Worm (Caenorhabditis elegans) whole organism, late embryonic: Measurements from ENCODE around the gene fbxb-10.
"Not testable (repeated sequence)": the region's sequence is repeated elsewhere in the genome, so short reads cannot be mapped to it uniquely, and the experiment has no call there.

Source experiments
- C08G9.2 ChIP-seq: sonication (generic microtip); optimal IDR thresholded peaks from 2 replicates; lab custom pipeline; 2016; ENCODE audit warnings: mild to moderate bottlenecking, missing genetic modification characterization, moderate library complexity, missing compliant biosample characterization
- C38D4.7 ChIP-seq: fragments of 200-800 bp; sonication (Bioruptor generic); optimal IDR thresholded peaks from 2 replicates; lab custom pipeline; 2018; ENCODE audit warnings: mild to moderate bottlenecking, missing genetic modification characterization, moderate library complexity, missing compliant biosample characterization
- F13H6.1 ChIP-seq: sonication (generic microtip); optimal IDR thresholded peaks from 2 replicates; lab custom pipeline; 2016; ENCODE audit warnings: missing genetic modification characterization, missing compliant biosample characterization
- K09A11.1 ChIP-seq: sonication (generic microtip); optimal IDR thresholded peaks from 2 replicates; lab custom pipeline; 2017; ENCODE audit warnings: antibody characterized with exemption, mild to moderate bottlenecking, missing genetic modification characterization, missing compliant biosample characterization; ENCODE audit not compliant: insufficient read depth
- T23F11.4 ChIP-seq: fragments of 200-800 bp; sonication (Bioruptor generic); optimal IDR thresholded peaks from 2 replicates; lab custom pipeline; 2018; ENCODE audit warnings: mild to moderate bottlenecking, missing genetic modification characterization, missing compliant biosample characterization
- ceh-14 ChIP-seq: sonication (generic microtip); optimal IDR thresholded peaks from 2 replicates; lab custom pipeline; 2016; ENCODE audit warnings: missing genotype, missing genetic modification characterization, missing compliant biosample characterization
- ceh-22 ChIP-seq: sonication (generic microtip); optimal IDR thresholded peaks from 2 replicates; lab custom pipeline; 2017; ENCODE audit warnings: missing biosample characterization, missing genetic modification characterization
- ceh-24 ChIP-seq: sonication (generic microtip); optimal IDR thresholded peaks from 2 replicates; lab custom pipeline; 2016; ENCODE audit warnings: mild to moderate bottlenecking, missing genetic modification characterization, missing compliant biosample characterization
- ceh-30 ChIP-seq: fragments of 150-350 bp; optimal IDR thresholded peaks from 2 replicates; lab custom pipeline; 2014; ENCODE audit warnings: missing biosample characterization, missing genetic modification characterization
- ceh-31 ChIP-seq: sonication (generic microtip); optimal IDR thresholded peaks from 2 replicates; lab custom pipeline; 2016; ENCODE audit warnings: missing genetic modification characterization, missing compliant biosample characterization
- ceh-34 ChIP-seq: sonication (generic microtip); optimal IDR thresholded peaks from 2 replicates; lab custom pipeline; 2016; ENCODE audit warnings: mild to moderate bottlenecking, missing genetic modification characterization, missing compliant biosample characterization
- ceh-9 ChIP-seq: sonication (generic microtip); optimal IDR thresholded peaks from 2 replicates; lab custom pipeline; 2016; ENCODE audit warnings: mild to moderate bottlenecking, missing genetic modification characterization, inconsistent platforms, missing compliant biosample characterization
- dve-1 ChIP-seq: sonication (generic microtip); optimal IDR thresholded peaks from 2 replicates; lab custom pipeline; 2017; ENCODE audit warnings: antibody characterized with exemption, mild to moderate bottlenecking, missing genetic modification characterization, missing compliant biosample characterization
- elt-2 ChIP-seq: sonication (generic microtip); optimal IDR thresholded peaks from 2 replicates; lab custom pipeline; 2016; ENCODE audit warnings: missing genetic modification reagents, missing genetic modification characterization, missing compliant biosample characterization
- fkh-10 ChIP-seq: fragments of 150-350 bp; optimal IDR thresholded peaks from 2 replicates; lab custom pipeline; 2014; ENCODE audit warnings: missing biosample characterization, missing genetic modification reagents, missing genetic modification characterization
- hlh-15 ChIP-seq: sonication (generic microtip); optimal IDR thresholded peaks from 2 replicates; lab custom pipeline; 2016; ENCODE audit warnings: missing genetic modification characterization, missing compliant biosample characterization
- hlh-30 ChIP-seq: sonication (generic microtip); optimal IDR thresholded peaks from 2 replicates; lab custom pipeline; 2017; ENCODE audit warnings: antibody characterized with exemption, missing genetic modification characterization, missing compliant biosample characterization; ENCODE audit not compliant: insufficient read depth
- lin-11 ChIP-seq: fragments of 200-800 bp; sonication (Bioruptor generic); optimal IDR thresholded peaks from 2 replicates; lab custom pipeline; 2018; ENCODE audit warnings: mild to moderate bottlenecking, missing genetic modification characterization, missing compliant biosample characterization
- madf-2 ChIP-seq: sonication (generic microtip); optimal IDR thresholded peaks from 2 replicates; lab custom pipeline; 2017; ENCODE audit warnings: missing genetic modification characterization, missing compliant biosample characterization
- nfya-1 ChIP-seq: sonication (generic microtip); optimal IDR thresholded peaks from 2 replicates; lab custom pipeline; 2017; ENCODE audit warnings: missing genetic modification characterization, mild to moderate bottlenecking, missing compliant biosample characterization, antibody characterized with exemption, moderate library complexity
- nhr-11 ChIP-seq: fragments of 150-350 bp; optimal IDR thresholded peaks from 2 replicates; lab custom pipeline; 2014; ENCODE audit warnings: missing biosample characterization, missing genetic modification characterization
- nhr-232 ChIP-seq: sonication (generic microtip); optimal IDR thresholded peaks from 2 replicates; lab custom pipeline; 2016; ENCODE audit warnings: missing genetic modification characterization, missing compliant biosample characterization
- odd-2 ChIP-seq: sonication (generic microtip); optimal IDR thresholded peaks from 2 replicates; lab custom pipeline; 2017; ENCODE audit warnings: antibody characterized with exemption, mild to moderate bottlenecking, missing genetic modification characterization, missing compliant biosample characterization
- pat-9 ChIP-seq: fragments of 200-800 bp; sonication (Bioruptor generic); optimal IDR thresholded peaks from 2 replicates; lab custom pipeline; 2018; ENCODE audit warnings: mild to moderate bottlenecking, missing genetic modification characterization, moderate library complexity, missing compliant biosample characterization
- pax-1 ChIP-seq: fragments of 150-350 bp; optimal IDR thresholded peaks from 2 replicates; lab custom pipeline; 2014; ENCODE audit warnings: missing biosample characterization, missing genetic modification characterization
- pqm-1 ChIP-seq: sonication (generic microtip); optimal IDR thresholded peaks from 2 replicates; lab custom pipeline; 2016; ENCODE audit warnings: missing genetic modification characterization, missing compliant biosample characterization
- pros-1 ChIP-seq: fragments of 150-350 bp; optimal IDR thresholded peaks from 2 replicates; lab custom pipeline; 2014; ENCODE audit warnings: missing biosample characterization, missing genetic modification reagents, missing genetic modification characterization
- sox-2 ChIP-seq: fragments of 200-800 bp; sonication (Bioruptor generic); IDR thresholded peaks from 2 replicates; pipeline ENCODE4 v1.3.6; 2022; ENCODE audit warnings: missing genetic modification reagents, missing genetic modification characterization, missing compliant biosample characterization
- syd-9 ChIP-seq: sonication (generic microtip); optimal IDR thresholded peaks from 2 replicates; lab custom pipeline; 2016; ENCODE audit warnings: mild to moderate bottlenecking, missing genetic modification characterization, moderate library complexity, missing compliant biosample characterization
- tbx-7 ChIP-seq: sonication (generic microtip); optimal IDR thresholded peaks from 2 replicates; lab custom pipeline; 2016; ENCODE audit warnings: missing genotype, missing genetic modification characterization, missing compliant biosample characterization
- unc-42 ChIP-seq: sonication (generic microtip); optimal IDR thresholded peaks from 2 replicates; lab custom pipeline; 2016; ENCODE audit warnings: missing genotype, missing genetic modification characterization, missing compliant biosample characterization
- unc-86 ChIP-seq: sonication (generic microtip); optimal IDR thresholded peaks from 2 replicates; lab custom pipeline; 2016; ENCODE audit warnings: missing genetic modification characterization, missing compliant biosample characterization
- zip-5 ChIP-seq: sonication (generic microtip); optimal IDR thresholded peaks from 2 replicates; lab custom pipeline; 2016; ENCODE audit warnings: missing genetic modification characterization, missing compliant biosample characterization

The fbxb-10 gene

ce11 chrII:1831883-1832388, 13.7 kb upstream of the fbxb-10 start, which contains the start of gene math-39:
Gene math-39, plus strand, starts transcription at chrII:1832338.
- no peak for TF ChIP-seq nhr-11 (tag; lab: Kevin White, UChicago)
- TF ChIP-seq hlh-30 (tag; lab: Kevin White, UChicago): no peak
- TF ChIP-seq pqm-1: no peak

ce11 chrII:1830182-1830682, 12.0 kb upstream of the fbxb-10 start, which contains the start of gene math-40:
Gene math-40, plus strand, starts transcription at chrII:1830632.
- TF ChIP-seq ceh-34 (tag; lab: Kevin White, UChicago) (no peak), F13H6.1 (tag; lab: Kevin White, UChicago) (no peak)

ce11 chrII:1824329-1824728, 6.1 kb upstream of the fbxb-10 start, which contains the start of gene math-41:
Gene math-41, plus strand, starts transcription at chrII:1824629.
- TF ChIP-seq pros-1 (tag; lab: Kevin White, UChicago); tbx-7 (tag; lab: Kevin White, UChicago); C38D4.7 (GFP tag; lab: Kevin White, UChicago): not testable (repeated sequence)

- TF ChIP-seq fkh-10 (GFP tag; lab: Kevin White, UChicago) (no peak), ceh-9 (no peak), unc-42 (tag; lab: Kevin White, UChicago) (no peak)
- TF ChIP-seq, all 69 proteins: peak for 0
Observed at ce11 chrII:1820774-1821173, 2.6 kb upstream of the fbxb-10 start, which contains the start of gene fbxa-3. Gene fbxa-3, minus strand, starts transcription at chrII:1820874.

- TF ChIP-seq dve-1 (tag; lab: Kevin White, UChicago) (peak; percentile 12), F13H6.1 (tag; lab: Kevin White, UChicago) (no peak), elt-2 (peak; percentile 87)
Observed at ce11 chrII:1819944-1820570, 1.9 kb upstream of the fbxb-10 start, which contains the start of gene fbxc-19. Gene fbxc-19, plus strand, starts transcription at chrII:1820479.

ce11 chrII:1816053-1816452, 2.1 kb downstream of the fbxb-10 start:
- TF ChIP-seq ceh-31 (tag; lab: Kevin White, UChicago) (no peak), pat-9 (tag; lab: Kevin White, UChicago) (no peak), nhr-232 (tag; lab: Kevin White, UChicago) (no peak), ceh-14 (tag; lab: Kevin White, UChicago) (no peak), unc-86 (no peak), C38D4.7 (GFP tag; lab: Kevin White, UChicago) (no peak)
- TF ChIP-seq, all 69 proteins: peak for 0

ce11 chrII:1808217-1808616, 10.0 kb downstream of the fbxb-10 start, which contains the start of gene C08F1.8:
Gene C08F1.8, minus strand, starts transcription at chrII:1808317.
- TF ChIP-seq sox-2 (GFP tag; lab: Robert Waterston, UW): no peak
- peak; percentile 42 for TF ChIP-seq hlh-30 (tag; lab: Kevin White, UChicago)

- TF ChIP-seq lin-11: no peak
- TF ChIP-seq C08G9.2: no peak
- no peak for TF ChIP-seq ceh-22 (tag; lab: Kevin White, UChicago)
- no peak for TF ChIP-seq zip-5
- no peak for TF ChIP-seq F13H6.1 (tag; lab: Kevin White, UChicago)
- no peak for TF ChIP-seq T23F11.4 (GFP tag; lab: Kevin White, UChicago)
- no peak for TF ChIP-seq madf-2 (tag; lab: Kevin White, UChicago)
- TF ChIP-seq syd-9: no peak
- no peak for TF ChIP-seq ceh-30 (tag; lab: Kevin White, UChicago)
- TF ChIP-seq nfya-1 (tag; lab: Kevin White, UChicago): no peak
- no peak for TF ChIP-seq hlh-15
- TF ChIP-seq K09A11.1: no peak
- no peak for TF ChIP-seq odd-2 (tag; lab: Kevin White, UChicago)
- TF ChIP-seq ceh-24 (tag; lab: Kevin White, UChicago): no peak
- no peak for TF ChIP-seq sox-2 (GFP tag; lab: Robert Waterston, UW)
- no peak for TF ChIP-seq pax-1
- TF ChIP-seq dve-1 (tag; lab: Kevin White, UChicago): no peak
- no peak for TF ChIP-seq pat-9 (tag; lab: Kevin White, UChicago)
Observed at ce11 chrII:1806358-1806757, 11.8 kb downstream of the fbxb-10 start, which contains the start of gene C08F1.12. Gene C08F1.12, minus strand, starts transcription at chrII:1806458.
